Worm (Caenorhabditis elegans): ENCODE measurements around the gene C17E7.9.

ce11 chrV:3862851-3863250 is 27.8 kb downstream of the C17E7.9 start, which contains the start of gene nhr-187:
- TF ChIP-seq unc-39 (tag; optimal IDR thresholded peaks at IDR 0.05) (no peak), snpc-1.2 (GFP tag; IDR thresholded peaks at IDR 0.05) (no peak), ama-1 (optimal IDR thresholded peaks at IDR 0.05) (no peak), fkh-10 (GFP tag; optimal IDR thresholded peaks at IDR 0.05) (no peak), ztf-11 (tag; optimal IDR thresholded peaks at IDR 0.05) (no peak)
